Fruit fly (Drosophila melanogaster) S2 (cell line): ENCODE results near the gene yem.

Experiments
- CG8478 ChIP-seq: fragments of >200 bp; optimal IDR thresholded peaks from 2 replicates; lab custom pipeline; 2018
- CTCF ChIP-seq, 2 experiments: fragments of >200 bp; optimal IDR thresholded peaks; 2 replicates each; lab custom pipeline; 2018

DNA sequence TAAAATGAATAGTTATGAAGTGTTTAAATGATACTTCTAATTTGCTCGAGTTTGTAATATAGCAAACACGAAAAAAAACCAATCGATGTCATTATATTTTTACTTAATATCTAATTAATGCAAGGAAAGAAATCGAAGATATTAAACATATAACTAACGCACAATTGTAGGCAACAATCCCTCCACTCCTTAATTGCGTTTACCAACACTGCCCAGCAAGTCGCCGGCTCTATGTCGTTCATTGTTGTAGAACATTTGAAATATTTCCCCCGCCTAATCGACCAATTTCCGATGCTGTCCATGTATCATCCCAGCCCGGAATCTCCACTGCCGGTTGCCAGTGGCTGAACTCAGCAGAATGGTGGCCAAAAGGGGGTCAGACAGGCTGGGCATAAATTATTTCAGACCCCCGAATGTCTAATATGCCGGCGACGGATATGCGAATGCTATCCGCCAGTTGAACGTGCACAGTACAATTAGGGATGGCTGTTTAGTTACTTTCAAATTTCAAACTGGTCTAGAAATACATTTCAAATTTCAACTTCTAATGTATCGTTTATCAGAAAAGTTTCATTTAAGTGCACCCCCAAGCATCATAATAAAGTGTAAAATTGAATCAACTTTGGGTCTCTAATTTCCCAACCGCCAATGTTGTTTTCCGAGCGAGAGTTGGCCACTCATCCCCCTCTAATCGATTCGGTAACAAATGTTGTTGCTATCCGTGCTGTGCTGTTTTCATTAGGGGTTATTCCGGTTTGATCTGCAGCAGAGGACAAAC is 54.1 kb downstream of the yem start:
- TF ChIP-seq CTCF (optimal IDR thresholded peaks at IDR 0.05; lab: Kevin White, UChicago) (no peak), CG8478 (no peak)
